Worm (Caenorhabditis elegans) whole organism, late embryonic: Measurements from ENCODE around the gene srz-44.

Experiments used
- K09A11.1 ChIP-seq: sonication (generic microtip); optimal IDR thresholded peaks from 2 replicates; lab custom pipeline; 2017; ENCODE audit warnings: antibody characterized with exemption, mild to moderate bottlenecking, missing genetic modification characterization, missing compliant biosample characterization; ENCODE audit not compliant: insufficient read depth
- T23F11.4 ChIP-seq: fragments of 200-800 bp; sonication (Bioruptor generic); optimal IDR thresholded peaks from 2 replicates; lab custom pipeline; 2018; ENCODE audit warnings: mild to moderate bottlenecking, missing genetic modification characterization, missing compliant biosample characterization
- ama-1 ChIP-seq: fragments of 150-350 bp; optimal IDR thresholded peaks from 2 replicates; lab custom pipeline; 2014
- ceh-14 ChIP-seq: sonication (generic microtip); optimal IDR thresholded peaks from 2 replicates; lab custom pipeline; 2016; ENCODE audit warnings: missing genotype, missing genetic modification characterization, missing compliant biosample characterization
- ceh-22 ChIP-seq: sonication (generic microtip); optimal IDR thresholded peaks from 2 replicates; lab custom pipeline; 2017; ENCODE audit warnings: missing biosample characterization, missing genetic modification characterization
- ceh-30 ChIP-seq: fragments of 150-350 bp; optimal IDR thresholded peaks from 2 replicates; lab custom pipeline; 2014; ENCODE audit warnings: missing biosample characterization, missing genetic modification characterization
- ceh-31 ChIP-seq: sonication (generic microtip); optimal IDR thresholded peaks from 2 replicates; lab custom pipeline; 2016; ENCODE audit warnings: missing genetic modification characterization, missing compliant biosample characterization
- ceh-34 ChIP-seq: sonication (generic microtip); optimal IDR thresholded peaks from 2 replicates; lab custom pipeline; 2016; ENCODE audit warnings: mild to moderate bottlenecking, missing genetic modification characterization, missing compliant biosample characterization
- ceh-45 ChIP-seq: fragments of 200-800 bp; sonication (Bioruptor generic); IDR thresholded peaks from 2 replicates; pipeline ENCODE4 v1.3.6; 2022; ENCODE audit warnings: missing genetic modification reagents, missing genetic modification characterization, missing compliant biosample characterization
- che-1 ChIP-seq: sonication (generic microtip); optimal IDR thresholded peaks from 2 replicates; lab custom pipeline; 2016; ENCODE audit warnings: mild to moderate bottlenecking, missing genetic modification characterization, missing compliant biosample characterization
- dmd-4 ChIP-seq: sonication (generic microtip); optimal IDR thresholded peaks from 2 replicates; lab custom pipeline; 2016; ENCODE audit warnings: borderline replicate concordance, missing genetic modification characterization, missing compliant biosample characterization
- ets-4 ChIP-seq: sonication (generic microtip); optimal IDR thresholded peaks from 2 replicates; lab custom pipeline; 2016; ENCODE audit warnings: missing genetic modification characterization, missing compliant biosample characterization
- eyg-1 ChIP-seq: sonication (generic microtip); optimal IDR thresholded peaks from 2 replicates; lab custom pipeline; 2016; ENCODE audit warnings: missing genotype, missing genetic modification characterization, missing compliant biosample characterization
- fax-1 ChIP-seq: sonication (generic microtip); optimal IDR thresholded peaks from 2 replicates; lab custom pipeline; 2016; ENCODE audit warnings: missing genotype, missing genetic modification characterization, missing compliant biosample characterization
- fkh-10 ChIP-seq: fragments of 150-350 bp; optimal IDR thresholded peaks from 2 replicates; lab custom pipeline; 2014; ENCODE audit warnings: missing biosample characterization, missing genetic modification reagents, missing genetic modification characterization
- fkh-6 ChIP-seq: sonication (generic microtip); optimal IDR thresholded peaks from 2 replicates; lab custom pipeline; 2016; ENCODE audit warnings: missing genetic modification characterization, missing compliant biosample characterization
- hlh-13 ChIP-seq: fragments of 200-800 bp; sonication (Bioruptor generic); optimal IDR thresholded peaks from 2 replicates; lab custom pipeline; 2018; ENCODE audit warnings: mild to moderate bottlenecking, missing genetic modification characterization, missing compliant biosample characterization
- hlh-15 ChIP-seq: sonication (generic microtip); optimal IDR thresholded peaks from 2 replicates; lab custom pipeline; 2016; ENCODE audit warnings: missing genetic modification characterization, missing compliant biosample characterization
- hlh-30 ChIP-seq: sonication (generic microtip); optimal IDR thresholded peaks from 2 replicates; lab custom pipeline; 2017; ENCODE audit warnings: antibody characterized with exemption, missing genetic modification characterization, missing compliant biosample characterization; ENCODE audit not compliant: insufficient read depth
- hlh-6 ChIP-seq: sonication (generic microtip); optimal IDR thresholded peaks from 2 replicates; lab custom pipeline; 2016; ENCODE audit warnings: missing genotype, missing genetic modification characterization, missing compliant biosample characterization
- lim-6 ChIP-seq: sonication (generic microtip); optimal IDR thresholded peaks from 2 replicates; lab custom pipeline; 2016; ENCODE audit warnings: missing genetic modification characterization, missing compliant biosample characterization
- lin-11 ChIP-seq: fragments of 200-800 bp; sonication (Bioruptor generic); optimal IDR thresholded peaks from 2 replicates; lab custom pipeline; 2018; ENCODE audit warnings: mild to moderate bottlenecking, missing genetic modification characterization, missing compliant biosample characterization
- madf-2 ChIP-seq: sonication (generic microtip); optimal IDR thresholded peaks from 2 replicates; lab custom pipeline; 2017; ENCODE audit warnings: missing genetic modification characterization, missing compliant biosample characterization
- mec-3 ChIP-seq: sonication (generic microtip); optimal IDR thresholded peaks from 2 replicates; lab custom pipeline; 2016; ENCODE audit warnings: borderline replicate concordance, missing genetic modification characterization, missing compliant biosample characterization
- nfya-1 ChIP-seq: sonication (generic microtip); optimal IDR thresholded peaks from 2 replicates; lab custom pipeline; 2017; ENCODE audit warnings: missing genetic modification characterization, mild to moderate bottlenecking, missing compliant biosample characterization, antibody characterized with exemption, moderate library complexity
- nhr-232 ChIP-seq: sonication (generic microtip); optimal IDR thresholded peaks from 2 replicates; lab custom pipeline; 2016; ENCODE audit warnings: missing genetic modification characterization, missing compliant biosample characterization
- odd-2 ChIP-seq: sonication (generic microtip); optimal IDR thresholded peaks from 2 replicates; lab custom pipeline; 2017; ENCODE audit warnings: antibody characterized with exemption, mild to moderate bottlenecking, missing genetic modification characterization, missing compliant biosample characterization
- pag-3 ChIP-seq: sonication (generic microtip); optimal IDR thresholded peaks from 2 replicates; lab custom pipeline; 2016; ENCODE audit warnings: missing compliant biosample characterization, missing genetic modification characterization, borderline replicate concordance
- pat-9 ChIP-seq: fragments of 200-800 bp; sonication (Bioruptor generic); optimal IDR thresholded peaks from 2 replicates; lab custom pipeline; 2018; ENCODE audit warnings: mild to moderate bottlenecking, missing genetic modification characterization, moderate library complexity, missing compliant biosample characterization
- pax-1 ChIP-seq: fragments of 150-350 bp; optimal IDR thresholded peaks from 2 replicates; lab custom pipeline; 2014; ENCODE audit warnings: missing biosample characterization, missing genetic modification characterization
- pha-2 ChIP-seq: sonication (generic microtip); optimal IDR thresholded peaks from 2 replicates; lab custom pipeline; 2017; ENCODE audit warnings: mild to moderate bottlenecking, missing genetic modification characterization, missing compliant biosample characterization
- pha-4 ChIP-seq: fragments of 150-350 bp; optimal IDR thresholded peaks from 2 replicates; lab custom pipeline; 2018; ENCODE audit warnings: missing biosample characterization, missing genetic modification reagents, missing genetic modification characterization
- pros-1 ChIP-seq: fragments of 150-350 bp; optimal IDR thresholded peaks from 2 replicates; lab custom pipeline; 2014; ENCODE audit warnings: missing biosample characterization, missing genetic modification reagents, missing genetic modification characterization
- ref-2 ChIP-seq: sonication (generic microtip); optimal IDR thresholded peaks from 2 replicates; lab custom pipeline; 2016; ENCODE audit warnings: missing genetic modification characterization, missing compliant biosample characterization
- rnt-1 ChIP-seq: sonication (generic microtip); optimal IDR thresholded peaks from 2 replicates; lab custom pipeline; 2016; ENCODE audit warnings: missing genetic modification characterization, missing compliant biosample characterization
- sdc-2 ChIP-seq: sonication (generic microtip); optimal IDR thresholded peaks from 2 replicates; lab custom pipeline; 2016; ENCODE audit warnings: missing genotype, missing genetic modification characterization, missing compliant biosample characterization
- sox-4 ChIP-seq: sonication (generic microtip); optimal IDR thresholded peaks from 2 replicates; lab custom pipeline; 2017; ENCODE audit warnings: mild to moderate bottlenecking, missing genetic modification characterization, inconsistent platforms, missing compliant biosample characterization
- syd-9 ChIP-seq: sonication (generic microtip); optimal IDR thresholded peaks from 2 replicates; lab custom pipeline; 2016; ENCODE audit warnings: mild to moderate bottlenecking, missing genetic modification characterization, moderate library complexity, missing compliant biosample characterization
- tbx-7 ChIP-seq: sonication (generic microtip); optimal IDR thresholded peaks from 2 replicates; lab custom pipeline; 2016; ENCODE audit warnings: missing genotype, missing genetic modification characterization, missing compliant biosample characterization
- ztf-16 ChIP-seq: sonication (generic microtip); optimal IDR thresholded peaks from 2 replicates; lab custom pipeline; 2017; ENCODE audit warnings: missing genetic modification characterization, missing compliant biosample characterization

Gene srz-44

ce11 chrV:15638853-15639252 lies at the start of gene srz-44:
srz-44 (minus strand) TSS chrV:15638953.
- no peak for TF ChIP-seq fkh-10 (GFP tag; lab: Kevin White, UChicago)
- TF ChIP-seq K09A11.1 (tag; lab: Kevin White, UChicago), result no peak
- TF ChIP-seq T23F11.4 (GFP tag; lab: Kevin White, UChicago), result no peak
- no peak for TF ChIP-seq ztf-16 (tag; lab: Kevin White, UChicago)
- no peak for TF ChIP-seq hlh-30 (tag; lab: Kevin White, UChicago)
- TF ChIP-seq ceh-22 (tag; lab: Kevin White, UChicago), result no peak
- no peak for TF ChIP-seq ceh-45 (GFP tag; lab: Robert Waterston, UW)
- no peak for TF ChIP-seq rnt-1 (tag; lab: Kevin White, UChicago)
- no peak for TF ChIP-seq lin-11 (tag; lab: Kevin White, UChicago)
- TF ChIP-seq tbx-7, result no peak
- TF ChIP-seq dmd-4 (tag; lab: Kevin White, UChicago), result no peak
- TF ChIP-seq pha-4 (tag; lab: Kevin White, UChicago), result no peak
- no peak for TF ChIP-seq ceh-14 (tag; lab: Kevin White, UChicago)
- no peak for TF ChIP-seq hlh-15
- TF ChIP-seq che-1 (tag; lab: Kevin White, UChicago), result no peak
- TF ChIP-seq ceh-30 (tag; lab: Kevin White, UChicago), result no peak

- TF ChIP-seq ama-1 (no peak), pat-9 (tag; lab: Kevin White, UChicago) (no peak), odd-2 (tag; lab: Kevin White, UChicago) (no peak), lin-11 (tag; lab: Kevin White, UChicago) (no peak), dmd-4 (tag; lab: Kevin White, UChicago) (no peak)
These were observed 48.9 kb upstream of the srz-44 start, which contains the start of gene nhr-197 for ce11 chrV:15687660-15688059. nhr-197 (plus strand) TSS chrV:15687960.

- TF ChIP-seq nhr-232 (tag; lab: Kevin White, UChicago) (no peak), ama-1 (no peak)
These were observed 46.8 kb upstream of the srz-44 start, which contains the start of gene nhr-196 for ce11 chrV:15685599-15685998. nhr-196 (plus strand) TSS chrV:15685716.

- TF ChIP-seq fax-1 (no peak), mec-3 (tag; lab: Kevin White, UChicago) (no peak), syd-9 (tag; lab: Kevin White, UChicago) (no peak), pros-1 (tag; lab: Kevin White, UChicago) (no peak), ceh-31 (tag; lab: Kevin White, UChicago) (no peak), hlh-6 (tag; lab: Kevin White, UChicago) (no peak), madf-2 (tag; lab: Kevin White, UChicago) (no peak), che-1 (tag; lab: Kevin White, UChicago) (no peak), ama-1 (no peak)
These were observed 38.5 kb upstream of the srz-44 start, which contains the start of gene nhr-52 for ce11 chrV:15677222-15677621. nhr-52 (plus strand) TSS chrV:15677522.

ce11 chrV:15674899-15675298 lies 36.1 kb upstream of the srz-44 start:
- TF ChIP-seq pax-1 (tag; lab: Kevin White, UChicago) (no peak), che-1 (tag; lab: Kevin White, UChicago) (no peak), pag-3 (tag; lab: Kevin White, UChicago) (no peak), fkh-6 (no peak)

- TF ChIP-seq nfya-1, result no peak
- TF ChIP-seq sox-4 (tag; lab: Kevin White, UChicago), result no peak
- no peak for TF ChIP-seq ceh-34
- no peak for TF ChIP-seq lim-6
- TF ChIP-seq sdc-2 (tag; lab: Kevin White, UChicago), result no peak
- TF ChIP-seq pat-9 (tag; lab: Kevin White, UChicago), result no peak
- no peak for TF ChIP-seq eyg-1 (tag; lab: Kevin White, UChicago)
- TF ChIP-seq mec-3 (tag; lab: Kevin White, UChicago), result no peak
- TF ChIP-seq ztf-16 (tag; lab: Kevin White, UChicago), result no peak
- TF ChIP-seq ceh-22 (tag; lab: Kevin White, UChicago), result no peak
- no peak for TF ChIP-seq hlh-13 (GFP tag; lab: Kevin White, UChicago)
- no peak for TF ChIP-seq che-1 (tag; lab: Kevin White, UChicago)
- TF ChIP-seq pax-1 (tag; lab: Kevin White, UChicago), result no peak
- no peak for TF ChIP-seq tbx-7
- TF ChIP-seq pha-2, result no peak
- TF ChIP-seq ref-2 (tag; lab: Kevin White, UChicago), result no peak
- no peak for TF ChIP-seq ets-4 (tag; lab: Kevin White, UChicago)
- no peak for TF ChIP-seq rnt-1 (tag; lab: Kevin White, UChicago)
These were observed 35.0 kb upstream of the srz-44 start, which contains the start of gene nhr-51 for ce11 chrV:15673707-15674106. nhr-51 (plus strand) TSS chrV:15674007.
